Fruit fly (Drosophila melanogaster): Measurements from ENCODE around the gene hng3.

The hng3 gene

DNA sequence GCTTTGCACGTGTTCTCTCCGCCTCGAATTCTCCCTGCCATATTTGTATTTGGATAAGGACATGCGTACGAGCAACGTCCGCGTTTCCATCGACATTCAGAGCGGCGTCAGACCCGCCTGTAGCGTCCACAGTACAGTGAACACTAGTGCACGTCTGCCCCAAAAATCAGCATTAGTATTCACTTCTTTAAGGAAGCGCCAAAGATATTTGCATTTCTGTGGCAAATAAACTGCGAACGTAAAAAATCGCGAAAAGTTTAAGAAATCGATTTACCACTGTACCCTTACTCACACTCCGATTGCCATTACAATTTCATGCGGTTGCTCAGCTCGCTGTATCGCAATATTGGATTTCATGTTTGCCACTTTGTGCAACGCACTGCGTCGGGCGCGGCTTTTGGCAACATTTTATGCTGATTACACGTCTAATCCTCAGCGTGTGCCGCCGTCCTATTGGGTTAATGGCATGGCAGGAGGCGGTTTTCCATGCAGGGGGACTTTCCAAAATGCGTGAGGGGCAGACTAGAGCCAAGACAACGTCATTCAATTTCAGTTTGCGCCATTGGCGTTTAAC lies 47.5 kb upstream of the hng3 start (continued):
- TF ChIP-seq ftz-f1 (GFP tag; optimal IDR thresholded peaks at IDR 0.05) (no peak), CG6175 (GFP tag; IDR thresholded peaks at IDR 0.05) (peak; percentile 82), croc (GFP tag; conservative IDR thresholded peaks at IDR 0.05) (peak; percentile 81), fru (optimal IDR thresholded peaks at IDR 0.05) (no peak), CG17361 (GFP tag; IDR thresholded peaks at IDR 0.05) (peak; percentile 70), Lhr (GFP tag; optimal IDR thresholded peaks at IDR 0.05) (peak; percentile 62), CG30431 (GFP tag; optimal IDR thresholded peaks at IDR 0.05) (peak; percentile 88), E2f1 (GFP tag; IDR thresholded peaks at IDR 0.05) (peak; percentile 91), CG1024 (GFP tag; IDR thresholded peaks at IDR 0.05) (peak; percentile 88), scrt (GFP tag; optimal IDR thresholded peaks at IDR 0.05) (peak; percentile 88), CG16813 (GFP tag; IDR thresholded peaks at IDR 0.05; ENCODE audit: partially characterized antibody) (no peak), CG9797 (GFP tag; optimal IDR thresholded peaks at IDR 0.05) (no peak), crc (GFP tag; optimal IDR thresholded peaks at IDR 0.05) (peak; percentile 75), pho (GFP tag; optimal IDR thresholded peaks at IDR 0.05) (peak; percentile 83), CG2875 (GFP tag; optimal IDR thresholded peaks at IDR 0.05) (peak; percentile 83), dysf (GFP tag; IDR thresholded peaks at IDR 0.05) (peak; percentile 94), Max (GFP tag; optimal IDR thresholded peaks at IDR 0.05) (peak; percentile 77), cwo (GFP tag; optimal IDR thresholded peaks at IDR 0.05) (peak; percentile 72), ATbp (GFP tag; optimal IDR thresholded peaks at IDR 0.05) (peak; percentile 91), CG12744 (GFP tag; optimal IDR thresholded peaks at IDR 0.05) (peak; percentile 75), CG34224 (GFP tag; IDR thresholded peaks at IDR 0.05; ENCODE audit: partially characterized antibody) (no peak), caup (GFP tag; optimal IDR thresholded peaks at IDR 0.05; ENCODE audit: severe bottlenecking) (peak; percentile 84), CG14050 (GFP tag; IDR thresholded peaks at IDR 0.05) (peak; percentile 86), CG14965 (GFP tag; optimal IDR thresholded peaks at IDR 0.05; ENCODE audit: borderline replicate concordance) (no peak), tll (GFP tag; optimal IDR thresholded peaks at IDR 0.05) (no peak), tup (GFP tag; optimal IDR thresholded peaks at IDR 0.05) (peak; percentile 91), CG13296 (GFP tag; optimal IDR thresholded peaks at IDR 0.05) (peak; percentile 81), klu (GFP tag; IDR thresholded peaks at IDR 0.05) (peak; percentile 83), row (GFP tag; IDR thresholded peaks at IDR 0.05) (peak; percentile 96), slou (GFP tag; optimal IDR thresholded peaks at IDR 0.05) (peak; percentile 54), Mes4 (GFP tag; optimal IDR thresholded peaks at IDR 0.05) (peak; percentile 74), D19B (GFP tag; optimal IDR thresholded peaks at IDR 0.05) (peak; percentile 46), crol (GFP tag; IDR thresholded peaks at IDR 0.05) (peak; percentile 44; the same call in 1 of the 2 replicates), tin (GFP tag; optimal IDR thresholded peaks at IDR 0.05) (peak; percentile 88), so (GFP tag; IDR thresholded peaks at IDR 0.05) (peak; percentile 91), CkIIα-i1 (GFP tag; IDR thresholded peaks at IDR 0.05) (no peak), nmo (GFP tag; optimal IDR thresholded peaks at IDR 0.05) (peak; percentile 84), kni (GFP tag; optimal IDR thresholded peaks at IDR 0.05) (peak; percentile 39), Six4 (GFP tag; optimal IDR thresholded peaks at IDR 0.05) (peak; percentile 82), MBD-R2 (GFP tag; IDR thresholded peaks at IDR 0.05) (peak; percentile 75), Optix (GFP tag; IDR thresholded peaks at IDR 0.05) (peak; percentile 94), wdn (GFP tag; IDR thresholded peaks at IDR 0.05) (peak; percentile 86), CTCF (GFP tag; optimal IDR thresholded peaks at IDR 0.05) (peak; percentile 3), luna (GFP tag; optimal IDR thresholded peaks at IDR 0.05) (peak; percentile 67), dmrt11E (tag; optimal IDR thresholded peaks at IDR 0.05) (peak; percentile 77), gfzf (GFP tag; optimal IDR thresholded peaks at IDR 0.05) (no peak), wek (GFP tag; optimal IDR thresholded peaks at IDR 0.05) (peak; percentile 81), gem (tag; optimal IDR thresholded peaks at IDR 0.05) (peak; percentile 91), Myb (GFP tag; optimal IDR thresholded peaks at IDR 0.05) (peak; percentile 78), ato (GFP tag; IDR thresholded peaks at IDR 0.05; ENCODE audit: partially characterized antibody) (no peak), CG13894 (tag; optimal IDR thresholded peaks at IDR 0.05) (peak; percentile 83)

Measured in whole organism, embryonic.